Fruit fly (Drosophila melanogaster): ENCODE measurements around the gene Octbeta1R.

The Octbeta1R gene

DNA sequence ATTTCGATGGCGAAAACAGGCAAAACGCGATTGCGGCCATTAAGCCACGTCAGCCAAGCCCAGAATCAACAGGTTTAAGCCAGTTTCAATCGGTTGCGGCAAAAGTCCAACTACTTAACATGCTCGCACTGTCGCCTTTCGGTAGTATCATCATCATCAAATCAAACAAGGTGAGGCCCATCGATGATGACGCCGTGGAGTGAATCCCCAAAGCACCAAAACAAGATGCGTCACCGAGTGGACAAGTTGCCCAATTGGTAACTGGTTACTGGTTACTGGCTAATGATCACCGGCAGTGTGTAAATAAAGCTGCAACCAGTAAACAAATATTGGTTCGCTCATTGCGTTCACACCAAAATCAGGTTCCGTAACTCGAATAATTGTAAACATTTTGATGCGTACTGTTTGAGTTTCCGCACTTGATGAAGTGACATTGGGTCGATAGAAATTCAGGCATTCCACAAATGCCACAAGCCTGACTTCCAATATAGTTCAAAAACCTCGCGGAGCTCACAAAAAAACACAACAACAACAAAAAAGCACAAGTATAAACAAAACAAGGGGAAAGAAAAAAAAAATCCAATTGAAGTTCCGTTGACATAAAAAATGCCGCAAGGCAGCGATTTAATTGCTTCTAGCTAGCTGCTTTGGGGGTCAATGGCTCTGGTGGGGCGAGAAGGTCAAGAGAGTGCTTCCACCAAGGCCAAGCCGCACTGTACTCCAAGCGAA, 27.5 kb downstream of the Octbeta1R start (continued):
- TF ChIP-seq eve (GFP tag; optimal IDR thresholded peaks at IDR 0.05) (peak in 1 of 2 experiments; percentile 85), CG17328 (GFP tag; IDR thresholded peaks at IDR 0.05) (0 out of 2 replicates have a peak, but pooled peaks have one; percentile 14), CG4854 (GFP tag; optimal IDR thresholded peaks at IDR 0.05) (peak; percentile 55), dpn (GFP tag; optimal IDR thresholded peaks at IDR 0.05) (peak; percentile 24 to 37), ewg (GFP tag; optimal IDR thresholded peaks at IDR 0.05) (peak; percentile 48), Eip74EF (GFP tag; optimal IDR thresholded peaks at IDR 0.05) (peak in 1 of 2 experiments; percentile 93), Opbp (GFP tag; IDR thresholded peaks at IDR 0.05; ENCODE audit: partially characterized antibody) (no peak), chn (GFP tag; optimal IDR thresholded peaks at IDR 0.05) (no peak), bsh (GFP tag; optimal IDR thresholded peaks at IDR 0.05) (peak in 1 of 2 experiments; percentile 70), cato (GFP tag; optimal IDR thresholded peaks at IDR 0.05; ENCODE audit: borderline replicate concordance) (peak; percentile 58), Scr (GFP tag; IDR thresholded peaks at IDR 0.05; ENCODE audit: partially characterized antibody) (no peak), maf-S (GFP tag; optimal IDR thresholded peaks at IDR 0.05) (no peak), gem (tag; optimal IDR thresholded peaks at IDR 0.05) (peak; percentile 57), CG14014 (GFP tag; IDR thresholded peaks at IDR 0.05) (peak; percentile 38; the same call in 1 of the 2 replicates), CG1529 (GFP tag; optimal IDR thresholded peaks at IDR 0.05) (peak; percentile 65), CG4360 (GFP tag; IDR thresholded peaks at IDR 0.05) (peak; percentile 40; the same call in 1 of the 2 replicates), sd (tag; optimal IDR thresholded peaks at IDR 0.05) (peak; percentile 95), zfh2 (GFP tag; optimal IDR thresholded peaks at IDR 0.05) (no peak), CG11456 (GFP tag; IDR thresholded peaks at IDR 0.05) (peak; percentile 6; the same call in 1 of the 3 replicates), D19A (tag; optimal IDR thresholded peaks at IDR 0.05) (peak; percentile 2), Ravus (GFP tag; IDR thresholded peaks at IDR 0.05) (no peak), CG42726 (GFP tag; IDR thresholded peaks at IDR 0.05; ENCODE audit: partially characterized antibody) (no peak), Awh (GFP tag; IDR thresholded peaks at IDR 0.05) (peak; percentile 85), CG2199 (GFP tag; IDR thresholded peaks at IDR 0.05) (no peak), Dek (tag; optimal IDR thresholded peaks at IDR 0.05) (no peak), CG17186 (GFP tag; optimal IDR thresholded peaks at IDR 0.05) (peak; percentile 0), Atf6 (GFP tag; IDR thresholded peaks at IDR 0.05) (peak; percentile 5; the same call in 1 of the 2 replicates), vvl (GFP tag; IDR thresholded peaks at IDR 0.05) (no peak; the same call in 1 of the 2 replicates), salm (tag; optimal IDR thresholded peaks at IDR 0.05) (peak; percentile 64), CG15514 (GFP tag; optimal IDR thresholded peaks at IDR 0.05) (peak; percentile 56), Blimp-1 (GFP tag; optimal IDR thresholded peaks at IDR 0.05) (peak; percentile 67), aop (GFP tag; IDR thresholded peaks at IDR 0.05) (no peak), Hmr (GFP tag; optimal IDR thresholded peaks at IDR 0.05) (peak; percentile 45), CG5180 (GFP tag; optimal IDR thresholded peaks at IDR 0.05) (peak; percentile 79), CG18764 (GFP tag; optimal IDR thresholded peaks at IDR 0.05) (peak; percentile 62), CG8290 (GFP tag; optimal IDR thresholded peaks at IDR 0.05) (peak; percentile 69), CG8290 (tag; optimal IDR thresholded peaks at IDR 0.05) (peak; percentile 34 to 84), gfzf (GFP tag; optimal IDR thresholded peaks at IDR 0.05) (no peak), sens (GFP tag) (peak; percentile 92), Lhr (GFP tag; optimal IDR thresholded peaks at IDR 0.05) (peak; percentile 23), Myb (GFP tag; optimal IDR thresholded peaks at IDR 0.05) (no peak), CG7839 (tag; optimal IDR thresholded peaks at IDR 0.05) (peak; percentile 30), CG4424 (GFP tag; optimal IDR thresholded peaks at IDR 0.05) (peak; percentile 51), E2f2 (GFP tag; IDR thresholded peaks at IDR 0.05) (peak; percentile 40; the same call in 1 of the 2 replicates), Mes4 (GFP tag; optimal IDR thresholded peaks at IDR 0.05) (peak; percentile 43), abd-A (tag; optimal IDR thresholded peaks at IDR 0.05) (peak; percentile 38), CG30403 (GFP tag; optimal IDR thresholded peaks at IDR 0.05) (peak; percentile 21), Oli (tag; optimal IDR thresholded peaks at IDR 0.05) (no peak)
